Fruit fly (Drosophila melanogaster): ENCODE data around the gene Sf3b1.

The Sf3b1 gene

dm6 chr2L:559311-559710 lies 8.8 kb upstream of the Sf3b1 start, which contains the start of gene Tspo:
Gene Tspo, plus strand, starts transcription at chr2L:559612.
- no peak for TF ChIP-seq psq (optimal IDR thresholded peaks at IDR 0.05)
- no peak for TF ChIP-seq h (optimal IDR thresholded peaks at IDR 0.05)
- TF ChIP-seq ttk (optimal IDR thresholded peaks at IDR 0.05), result no peak
- no peak for TF ChIP-seq insv (optimal IDR thresholded peaks at IDR 0.05)
- no peak for TF ChIP-seq Sin3A (optimal IDR thresholded peaks at IDR 0.05)
- TF ChIP-seq Myc (optimal IDR thresholded peaks at IDR 0.05), result no peak

- TF ChIP-seq ttk (optimal IDR thresholded peaks at IDR 0.05) (no peak), psq (optimal IDR thresholded peaks at IDR 0.05) (no peak), h (optimal IDR thresholded peaks at IDR 0.05) (no peak), Sin3A (optimal IDR thresholded peaks at IDR 0.05) (no peak), Myc (optimal IDR thresholded peaks at IDR 0.05) (no peak)
Observed at dm6 chr2L:559770-560567, 8.2 kb upstream of the Sf3b1 start, which contains the start of gene rempA. Gene rempA, minus strand, starts transcription at chr2L:560310.

dm6 chr2L:563314-563713 lies 4.8 kb upstream of the Sf3b1 start:
- TF ChIP-seq Myc (optimal IDR thresholded peaks at IDR 0.05) (no peak), h (optimal IDR thresholded peaks at IDR 0.05) (no peak), insv (optimal IDR thresholded peaks at IDR 0.05) (no peak), psq (optimal IDR thresholded peaks at IDR 0.05) (no peak)

- TF ChIP-seq psq (optimal IDR thresholded peaks at IDR 0.05), result no peak
Observed at dm6 chr2L:563769-564550, 4.2 kb upstream of the Sf3b1 start, which contains the start of the genes uncNacbeta and CG2794. Gene uncNacbeta, minus strand, starts transcription at chr2L:563819. Gene CG2794, plus strand, starts transcription at chr2L:564163.

- TF ChIP-seq psq (optimal IDR thresholded peaks at IDR 0.05), result no peak
- no peak for TF ChIP-seq insv (optimal IDR thresholded peaks at IDR 0.05)
- TF ChIP-seq h (optimal IDR thresholded peaks at IDR 0.05), result no peak
- TF ChIP-seq Sin3A (optimal IDR thresholded peaks at IDR 0.05), result no peak
- no peak for TF ChIP-seq ttk (optimal IDR thresholded peaks at IDR 0.05)
Observed at dm6 chr2L:574226-574625, 6.1 kb downstream of the Sf3b1 start, which contains the start of the genes Ipk2 and cold. Gene Ipk2, minus strand, starts transcription at chr2L:574264. Gene cold, plus strand, starts transcription at chr2L:574291.

dm6 chr2L:576559-577184 lies 8.5 kb downstream of the Sf3b1 start, which contains the start of gene Ptth:
Gene Ptth, minus strand, starts transcription at chr2L:576896.
- TF ChIP-seq Sin3A (optimal IDR thresholded peaks at IDR 0.05), result no peak

- TF ChIP-seq psq (optimal IDR thresholded peaks at IDR 0.05) (no peak), Sin3A (optimal IDR thresholded peaks at IDR 0.05) (no peak), Myc (optimal IDR thresholded peaks at IDR 0.05) (no peak), ttk (optimal IDR thresholded peaks at IDR 0.05) (no peak), insv (optimal IDR thresholded peaks at IDR 0.05) (no peak), h (optimal IDR thresholded peaks at IDR 0.05) (no peak)
Observed at dm6 chr2L:577186-577585, 9.0 kb downstream of the Sf3b1 start, which contains the start of gene Pph13. Gene Pph13, plus strand, starts transcription at chr2L:577486.

dm6 chr2L:585268-585667 lies 17.1 kb downstream of the Sf3b1 start:
- TF ChIP-seq h (optimal IDR thresholded peaks at IDR 0.05), result no peak

dm6 chr2L:591511-591910 lies 23.4 kb downstream of the Sf3b1 start:
- TF ChIP-seq psq (optimal IDR thresholded peaks at IDR 0.05) (no peak), h (optimal IDR thresholded peaks at IDR 0.05) (no peak), Sin3A (optimal IDR thresholded peaks at IDR 0.05) (no peak), insv (optimal IDR thresholded peaks at IDR 0.05) (no peak), Myc (optimal IDR thresholded peaks at IDR 0.05) (no peak), ttk (optimal IDR thresholded peaks at IDR 0.05) (no peak)

dm6 chr2L:594048-594447 lies 25.9 kb downstream of the Sf3b1 start:
- TF ChIP-seq psq (optimal IDR thresholded peaks at IDR 0.05) (no peak), h (optimal IDR thresholded peaks at IDR 0.05) (no peak), insv (optimal IDR thresholded peaks at IDR 0.05) (no peak), Sin3A (optimal IDR thresholded peaks at IDR 0.05) (no peak), ttk (optimal IDR thresholded peaks at IDR 0.05) (no peak), Myc (optimal IDR thresholded peaks at IDR 0.05) (no peak)

- no peak for TF ChIP-seq ttk (optimal IDR thresholded peaks at IDR 0.05)
- no peak for TF ChIP-seq psq (optimal IDR thresholded peaks at IDR 0.05)
- TF ChIP-seq Myc (optimal IDR thresholded peaks at IDR 0.05), result no peak
- no peak for TF ChIP-seq Sin3A (optimal IDR thresholded peaks at IDR 0.05)
- no peak for TF ChIP-seq insv (optimal IDR thresholded peaks at IDR 0.05)
- TF ChIP-seq h (optimal IDR thresholded peaks at IDR 0.05), result no peak
Observed at dm6 chr2L:594635-595384, 26.7 kb downstream of the Sf3b1 start, which contains the start of gene Gsc. Gene Gsc, minus strand, starts transcription at chr2L:594685.

dm6 chr2L:597771-598170 lies 29.6 kb downstream of the Sf3b1 start:
- TF ChIP-seq h (optimal IDR thresholded peaks at IDR 0.05), result no peak
- no peak for TF ChIP-seq insv (optimal IDR thresholded peaks at IDR 0.05)
- TF ChIP-seq Sin3A (optimal IDR thresholded peaks at IDR 0.05), result no peak
- no peak for TF ChIP-seq psq (optimal IDR thresholded peaks at IDR 0.05)
- TF ChIP-seq Myc (optimal IDR thresholded peaks at IDR 0.05), result no peak
- TF ChIP-seq ttk (optimal IDR thresholded peaks at IDR 0.05), result no peak

Measured in Kc167 (cell line).